Fruit fly (Drosophila melanogaster): ENCODE measurements around the gene CG44325.

The CG44325 gene

dm6 chrX:9109072-9109844 is 31.0 kb upstream of the CG44325 start (continued):
- TF ChIP-seq CG6854 (GFP tag; optimal IDR thresholded peaks at IDR 0.05) = peak; percentile 3
- TF ChIP-seq Hsf (GFP tag; optimal IDR thresholded peaks at IDR 0.05) = peak; percentile 69
- no peak for TF ChIP-seq ERR (GFP tag; optimal IDR thresholded peaks at IDR 0.05)
- TF ChIP-seq h (optimal IDR thresholded peaks at IDR 0.05) = no peak
- TF ChIP-seq ham (GFP tag; IDR thresholded peaks at IDR 0.05) = no peak
- peak; percentile 60 for TF ChIP-seq tin (GFP tag; optimal IDR thresholded peaks at IDR 0.05)
- TF ChIP-seq Ets65A (GFP tag) = peak; percentile 54
- peak; percentile 52 for TF ChIP-seq CG1602 (GFP tag; optimal IDR thresholded peaks at IDR 0.05)
- no peak for TF ChIP-seq CG8290 (GFP tag; optimal IDR thresholded peaks at IDR 0.05)
- peak; percentile 12 to 63 for TF ChIP-seq CG8290 (tag; optimal IDR thresholded peaks at IDR 0.05)
- TF ChIP-seq Dek (tag; optimal IDR thresholded peaks at IDR 0.05) = peak; percentile 37
- TF ChIP-seq D (optimal IDR thresholded peaks at IDR 0.05) = no peak
- TF ChIP-seq D (GFP tag; optimal IDR thresholded peaks at IDR 0.05) = peak; percentile 27
- TF ChIP-seq run (tag; optimal IDR thresholded peaks at IDR 0.05) = no peak
- 0 out of 2 replicates have a peak, but pooled peaks have one; percentile 24 for TF ChIP-seq al (GFP tag; IDR thresholded peaks at IDR 0.05)
- TF ChIP-seq CG12104 (GFP tag; optimal IDR thresholded peaks at IDR 0.05) = peak; percentile 61
- no peak for TF ChIP-seq CG18764 (GFP tag; optimal IDR thresholded peaks at IDR 0.05)
- TF ChIP-seq CG5953 (GFP tag; IDR thresholded peaks at IDR 0.05) = no peak
- TF ChIP-seq pros (GFP tag; optimal IDR thresholded peaks at IDR 0.05) = no peak
- TF ChIP-seq tgo (GFP tag; IDR thresholded peaks at IDR 0.05) = peak; percentile 33; the same call in 1 of the 3 replicates
- TF ChIP-seq sens-2 (GFP tag; IDR thresholded peaks at IDR 0.05) = no peak
- TF ChIP-seq CG11695 (GFP tag; IDR thresholded peaks at IDR 0.05) = peak; percentile 40; the same call in 1 of the 3 replicates
- TF ChIP-seq eve (GFP tag; optimal IDR thresholded peaks at IDR 0.05) = no peak
- no peak for TF ChIP-seq CG17912 (GFP tag; optimal IDR thresholded peaks at IDR 0.05)
- TF ChIP-seq Med (GFP tag) = peak; percentile 89
- no peak for TF ChIP-seq trh (GFP tag; optimal IDR thresholded peaks at IDR 0.05)
- TF ChIP-seq CG10979 (tag; optimal IDR thresholded peaks at IDR 0.05) = peak; percentile 44
- peak; percentile 62 for TF ChIP-seq CG2712 (tag; optimal IDR thresholded peaks at IDR 0.05)
- peak in 1 of 2 experiments; percentile 59 for TF ChIP-seq Hr51 (GFP tag; optimal IDR thresholded peaks at IDR 0.05)
- peak; percentile 38; the same call in 1 of the 2 replicates for TF ChIP-seq CG31441 (GFP tag; IDR thresholded peaks at IDR 0.05)
- peak; percentile 63 for TF ChIP-seq dmrt11E (tag; optimal IDR thresholded peaks at IDR 0.05)
- no peak; the same call in 1 of the 2 replicates for TF ChIP-seq Taf1 (GFP tag; IDR thresholded peaks at IDR 0.05)
- peak; percentile 55 for TF ChIP-seq HLH54F (GFP tag; optimal IDR thresholded peaks at IDR 0.05)
- peak; percentile 40 for TF ChIP-seq ewg (GFP tag; optimal IDR thresholded peaks at IDR 0.05)
- TF ChIP-seq CG13424 (tag; optimal IDR thresholded peaks at IDR 0.05) = peak; percentile 32
- TF ChIP-seq CG9797 (GFP tag; optimal IDR thresholded peaks at IDR 0.05) = peak; percentile 69
- TF ChIP-seq CG33213 (GFP tag; optimal IDR thresholded peaks at IDR 0.05) = peak; percentile 34
- peak; percentile 63 for TF ChIP-seq CG2678 (tag; optimal IDR thresholded peaks at IDR 0.05)
- peak; percentile 36 for TF ChIP-seq H2.0 (GFP tag; IDR thresholded peaks at IDR 0.05)
- no peak for TF ChIP-seq dmrt99B (tag; optimal IDR thresholded peaks at IDR 0.05)
- TF ChIP-seq dpn (GFP tag; optimal IDR thresholded peaks at IDR 0.05) = peak; percentile 42 to 46
- TF ChIP-seq CG8281 (tag; optimal IDR thresholded peaks at IDR 0.05) = no peak

Measured in whole organism, embryonic.